Fruit fly (Drosophila melanogaster): ENCODE data around the gene CG31974.

The CG31974 gene

DNA sequence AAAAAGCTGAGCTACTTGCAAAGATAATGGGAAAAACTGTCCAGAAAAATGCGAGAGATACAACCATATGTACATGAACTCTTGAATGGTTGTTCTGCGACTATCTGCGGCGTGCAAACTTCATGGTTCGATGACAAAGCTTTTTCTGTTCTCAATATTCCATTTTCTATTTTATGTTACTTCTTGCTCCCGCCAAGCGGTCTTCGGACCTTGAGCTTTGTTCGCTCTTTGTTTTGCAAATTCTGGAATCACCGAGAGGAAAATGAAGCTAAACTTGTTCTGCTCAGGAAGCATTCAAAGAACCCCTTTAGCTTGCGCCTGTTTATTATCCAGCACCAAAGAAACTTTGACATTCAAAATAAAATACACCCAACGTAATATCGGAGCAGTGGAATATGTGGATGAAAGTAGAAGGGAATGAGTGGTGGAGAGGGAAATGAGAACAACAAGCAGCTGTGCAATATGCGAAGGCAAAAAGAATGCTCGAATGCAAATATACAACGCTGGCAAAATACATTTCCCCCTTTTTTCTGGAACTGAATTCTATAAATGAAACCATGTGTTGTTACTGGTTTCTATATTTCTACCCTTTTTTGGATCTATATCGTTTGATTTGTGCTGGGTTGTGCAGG is 25.5 kb upstream of the CG31974 start:
- peak; percentile 78 for TF ChIP-seq tj (GFP tag; optimal IDR thresholded peaks at IDR 0.05)
- TF ChIP-seq CG5204 (GFP tag; optimal IDR thresholded peaks at IDR 0.05) = no peak
- no peak for TF ChIP-seq CG33017 (tag; optimal IDR thresholded peaks at IDR 0.05)
- no peak for TF ChIP-seq Hr96 (GFP tag; optimal IDR thresholded peaks at IDR 0.05)
- peak; percentile 30 for TF ChIP-seq cic (GFP tag; optimal IDR thresholded peaks at IDR 0.05)
- TF ChIP-seq Clk (GFP tag; optimal IDR thresholded peaks at IDR 0.05) = no peak
- peak in 1 of 2 experiments; percentile 27 for TF ChIP-seq cnc (optimal IDR thresholded peaks at IDR 0.05)
- no peak for TF ChIP-seq pad (GFP tag; optimal IDR thresholded peaks at IDR 0.05)

dm6 chr2L:166115-167069 is 23.5 kb upstream of the CG31974 start:
- TF ChIP-seq CG1620 (GFP tag; optimal IDR thresholded peaks at IDR 0.05) (peak; percentile 83), CG33017 (tag; optimal IDR thresholded peaks at IDR 0.05) (peak; percentile 98), toe (GFP tag; optimal IDR thresholded peaks at IDR 0.05) (peak; percentile 97), Hr96 (GFP tag; optimal IDR thresholded peaks at IDR 0.05) (peak; percentile 95), CG7045 (GFP tag; optimal IDR thresholded peaks at IDR 0.05) (peak; percentile 99), CG12768 (GFP tag; optimal IDR thresholded peaks at IDR 0.05) (peak; percentile 100), kay (GFP tag; ENCODE audit: borderline replicate concordance) (peak; percentile 100), pad (GFP tag; optimal IDR thresholded peaks at IDR 0.05) (peak; percentile 91), CG11617 (GFP tag; optimal IDR thresholded peaks at IDR 0.05) (peak; percentile 100), Mnt (GFP tag; optimal IDR thresholded peaks at IDR 0.05) (peak; percentile 98), CG14711 (tag; optimal IDR thresholded peaks at IDR 0.05) (peak; percentile 86), Clk (GFP tag; optimal IDR thresholded peaks at IDR 0.05) (peak; percentile 100), ovo (GFP tag; optimal IDR thresholded peaks at IDR 0.05) (peak; percentile 99), Crg-1 (GFP tag; optimal IDR thresholded peaks at IDR 0.05) (peak; percentile 95), CG7101 (tag; optimal IDR thresholded peaks at IDR 0.05) (peak; percentile 96), cnc (optimal IDR thresholded peaks at IDR 0.05) (no peak), bab1 (GFP tag; optimal IDR thresholded peaks at IDR 0.05) (peak; percentile 98), CG5204 (GFP tag; optimal IDR thresholded peaks at IDR 0.05) (peak; percentile 95), cic (GFP tag; optimal IDR thresholded peaks at IDR 0.05) (peak; percentile 100), tj (GFP tag; optimal IDR thresholded peaks at IDR 0.05) (peak; percentile 99)

DNA sequence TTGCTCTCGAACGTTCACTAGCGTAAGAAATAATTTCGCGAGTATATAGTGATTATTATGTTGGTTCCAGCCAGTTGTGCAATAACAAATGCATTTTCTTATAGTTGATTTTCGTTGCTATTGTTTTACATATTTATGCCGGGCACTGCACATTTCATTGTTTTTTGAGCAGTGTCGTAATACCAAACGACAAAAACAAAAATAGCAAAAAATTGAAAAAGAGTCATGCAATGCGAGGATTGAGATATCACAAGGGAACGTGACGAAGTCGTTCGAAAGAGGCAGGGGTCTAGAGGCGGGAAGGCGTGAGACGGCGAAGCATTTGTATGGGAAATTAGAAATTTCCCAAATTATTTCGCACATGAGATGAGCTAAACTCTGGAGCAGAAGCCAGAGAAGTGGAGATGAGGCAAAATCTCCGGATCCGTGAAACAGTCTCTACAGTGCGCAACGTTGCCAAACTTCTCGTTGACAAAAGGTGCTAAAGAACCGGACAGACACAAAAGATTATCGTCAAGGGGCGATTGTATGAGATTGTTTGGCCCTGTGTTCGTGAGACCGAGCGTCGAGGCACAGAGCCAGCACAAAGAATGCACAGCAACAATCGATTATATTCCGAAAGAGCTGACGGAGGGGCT is 22.5 kb upstream of the CG31974 start:
- TF ChIP-seq tj (GFP tag; optimal IDR thresholded peaks at IDR 0.05) (peak; percentile 59), cic (GFP tag; optimal IDR thresholded peaks at IDR 0.05) (no peak)

- TF ChIP-seq ovo (GFP tag; optimal IDR thresholded peaks at IDR 0.05) (no peak), Crg-1 (GFP tag; optimal IDR thresholded peaks at IDR 0.05) (no peak), CG14711 (tag; optimal IDR thresholded peaks at IDR 0.05) (no peak), pad (GFP tag; optimal IDR thresholded peaks at IDR 0.05) (no peak), CG1620 (GFP tag; optimal IDR thresholded peaks at IDR 0.05) (no peak), kay (GFP tag; ENCODE audit: borderline replicate concordance) (no peak)
Measured at dm6 chr2L:163229-163628, 20.3 kb upstream of the CG31974 start.

- TF ChIP-seq Mnt (GFP tag; optimal IDR thresholded peaks at IDR 0.05) = no peak
- TF ChIP-seq Hr96 (GFP tag; optimal IDR thresholded peaks at IDR 0.05) = no peak
- TF ChIP-seq CG7045 (GFP tag; optimal IDR thresholded peaks at IDR 0.05) = no peak
- no peak for TF ChIP-seq cnc (optimal IDR thresholded peaks at IDR 0.05)
- TF ChIP-seq CG5204 (GFP tag; optimal IDR thresholded peaks at IDR 0.05) = no peak
- no peak for TF ChIP-seq CG1620 (GFP tag; optimal IDR thresholded peaks at IDR 0.05)
- TF ChIP-seq cic (GFP tag; optimal IDR thresholded peaks at IDR 0.05) = no peak
- no peak for TF ChIP-seq tj (GFP tag; optimal IDR thresholded peaks at IDR 0.05)
- TF ChIP-seq ovo (GFP tag; optimal IDR thresholded peaks at IDR 0.05) = no peak
- no peak for TF ChIP-seq CG14711 (tag; optimal IDR thresholded peaks at IDR 0.05)
- TF ChIP-seq CG7101 (tag; optimal IDR thresholded peaks at IDR 0.05) = no peak
- no peak for TF ChIP-seq toe (GFP tag; optimal IDR thresholded peaks at IDR 0.05)
- TF ChIP-seq CG11617 (GFP tag; optimal IDR thresholded peaks at IDR 0.05) = no peak
- no peak for TF ChIP-seq CG12768 (GFP tag; optimal IDR thresholded peaks at IDR 0.05)
- TF ChIP-seq Clk (GFP tag; optimal IDR thresholded peaks at IDR 0.05) = no peak
- TF ChIP-seq pad (GFP tag; optimal IDR thresholded peaks at IDR 0.05) = no peak
- TF ChIP-seq bab1 (GFP tag; optimal IDR thresholded peaks at IDR 0.05) = no peak
Measured at dm6 chr2L:162208-162607, 19.3 kb upstream of the CG31974 start.
